Fruit fly (Drosophila melanogaster) S2 (cell line): ENCODE measurements around the gene CG6999.
"Not testable (repeated sequence)": the region's sequence is repeated elsewhere in the genome, so short reads cannot be mapped to it uniquely, and the experiment has no call there.

ENCODE experiments used
- CG8478 ChIP-seq: fragments of >200 bp; optimal IDR thresholded peaks from 2 replicates; lab custom pipeline; 2018
- CTCF ChIP-seq, 2 experiments: fragments of >200 bp; optimal IDR thresholded peaks; 2 replicates each; lab custom pipeline; 2018

Gene CG6999

dm6 chrX:9086702-9087179 is 1.4 kb upstream of the CG6999 start, which contains the start of gene CG32706:
Gene CG32706 (plus strand): TSS chrX:9087129.
- not testable (repeated sequence) for TF ChIP-seq CG8478 (lab: Kevin White, UChicago); CTCF (optimal IDR thresholded peaks at IDR 0.05; lab: Kevin White, UChicago)

DNA sequence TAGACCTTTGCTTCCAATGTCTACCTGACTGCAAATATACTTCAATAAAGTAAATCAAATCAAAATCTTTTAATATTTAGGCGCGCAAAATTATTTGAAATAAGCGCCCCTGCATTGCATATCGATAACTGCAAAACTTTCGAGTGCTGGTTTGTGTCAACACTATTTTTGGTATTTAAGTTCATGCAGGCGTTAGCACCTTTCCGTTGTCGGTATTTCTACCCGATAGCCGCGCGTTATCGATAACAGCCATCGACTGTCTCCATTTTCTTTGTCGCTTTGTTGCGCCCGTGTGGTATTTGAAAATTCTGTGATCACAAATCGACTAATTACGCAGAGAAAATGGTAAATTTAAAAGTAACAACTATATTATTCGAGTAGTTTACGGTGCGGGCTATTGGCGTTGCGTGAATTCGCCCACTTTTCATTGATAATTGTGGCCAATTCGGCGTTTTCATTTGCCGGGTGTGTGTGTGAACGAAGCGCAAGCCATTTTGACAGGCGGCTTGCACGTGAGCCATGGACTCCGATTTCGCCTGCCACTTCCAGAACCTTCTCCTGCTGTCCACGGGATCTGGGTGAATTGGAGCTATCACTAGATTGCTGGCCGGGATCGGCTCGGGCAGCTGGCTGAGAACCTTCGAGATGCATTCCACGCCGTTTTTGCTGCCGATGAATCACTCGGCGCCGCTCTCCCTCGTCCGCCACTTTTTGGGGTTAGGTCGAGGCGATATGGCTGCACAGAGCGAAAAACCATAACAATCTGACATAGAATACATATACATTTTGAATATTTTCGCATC is 1.3 kb downstream of the CG6999 start, which contains the start of gene CCT2:
TSS of gene CCT2 (plus strand) at position 260 of the 803 bp plus-strand sequence.
- TF ChIP-seq CG8478 (lab: Kevin White, UChicago) (no peak), CTCF (optimal IDR thresholded peaks at IDR 0.05; lab: Kevin White, UChicago) (peak in 1 of 2 experiments; percentile 25)

DNA sequence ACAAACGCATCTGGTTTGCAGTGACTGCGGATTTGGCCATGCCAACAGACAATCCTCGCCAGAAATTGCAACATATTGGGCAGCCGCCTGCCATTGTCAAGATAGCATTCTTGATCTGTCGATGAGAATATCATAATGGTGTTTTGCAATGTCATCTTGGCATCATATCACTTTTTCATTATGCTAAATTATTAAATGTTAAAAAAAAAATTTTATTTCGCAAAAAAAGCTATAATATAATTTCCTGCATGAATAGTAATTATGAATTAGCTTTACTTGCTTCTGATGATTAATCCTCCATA is 1.8 kb downstream of the CG6999 start:
- no peak for TF ChIP-seq CG8478 (lab: Kevin White, UChicago)
- no peak for TF ChIP-seq CTCF (optimal IDR thresholded peaks at IDR 0.05; lab: Kevin White, UChicago)

DNA sequence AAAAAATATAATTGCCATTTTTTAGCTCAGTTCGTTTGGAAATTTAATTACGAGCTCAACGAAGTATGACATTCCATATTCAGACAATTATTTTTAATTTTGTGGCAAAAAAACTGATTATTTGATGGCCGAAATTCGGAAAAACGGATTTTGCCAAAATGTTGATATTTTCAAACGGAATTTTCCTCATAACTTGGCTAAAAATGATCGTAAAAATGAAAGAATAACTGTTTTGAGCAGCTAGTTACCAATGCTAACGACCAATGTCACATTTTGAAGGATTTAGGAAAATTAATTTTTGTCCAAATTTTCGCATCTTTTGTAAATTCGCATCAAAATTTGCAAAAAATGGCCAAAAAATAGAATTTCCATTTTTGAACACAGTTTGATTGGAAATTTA is 4.9 kb downstream of the CG6999 start:
- TF ChIP-seq CTCF (optimal IDR thresholded peaks at IDR 0.05; lab: Kevin White, UChicago) (no peak), CG8478 (lab: Kevin White, UChicago) (no peak)

DNA sequence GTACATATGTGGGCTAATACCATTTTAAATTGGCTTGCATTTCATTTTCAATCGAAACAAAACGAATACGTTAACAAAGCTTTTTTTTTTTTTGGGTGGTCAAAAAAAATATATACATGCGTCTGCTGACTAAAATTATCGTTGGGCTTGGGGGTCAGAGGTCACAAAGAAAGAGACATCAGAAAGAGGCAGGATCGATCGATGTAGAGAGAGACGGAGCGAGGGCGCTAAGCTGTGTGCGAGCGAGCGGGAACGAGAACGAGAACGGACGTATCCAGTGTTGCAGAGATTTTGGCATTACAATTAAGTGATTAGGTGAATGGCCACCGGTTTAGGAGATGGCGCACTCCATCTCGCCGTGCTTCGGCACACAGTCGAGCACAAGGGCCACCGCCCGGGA is 5.7 kb downstream of the CG6999 start:
- TF ChIP-seq CG8478 (lab: Kevin White, UChicago) (no peak), CTCF (optimal IDR thresholded peaks at IDR 0.05; lab: Kevin White, UChicago) (no peak)

dm6 chrX:9102125-9102524 is 14.0 kb downstream of the CG6999 start:
- TF ChIP-seq CTCF (optimal IDR thresholded peaks at IDR 0.05; lab: Kevin White, UChicago): no peak
- TF ChIP-seq CG8478 (lab: Kevin White, UChicago): no peak

DNA sequence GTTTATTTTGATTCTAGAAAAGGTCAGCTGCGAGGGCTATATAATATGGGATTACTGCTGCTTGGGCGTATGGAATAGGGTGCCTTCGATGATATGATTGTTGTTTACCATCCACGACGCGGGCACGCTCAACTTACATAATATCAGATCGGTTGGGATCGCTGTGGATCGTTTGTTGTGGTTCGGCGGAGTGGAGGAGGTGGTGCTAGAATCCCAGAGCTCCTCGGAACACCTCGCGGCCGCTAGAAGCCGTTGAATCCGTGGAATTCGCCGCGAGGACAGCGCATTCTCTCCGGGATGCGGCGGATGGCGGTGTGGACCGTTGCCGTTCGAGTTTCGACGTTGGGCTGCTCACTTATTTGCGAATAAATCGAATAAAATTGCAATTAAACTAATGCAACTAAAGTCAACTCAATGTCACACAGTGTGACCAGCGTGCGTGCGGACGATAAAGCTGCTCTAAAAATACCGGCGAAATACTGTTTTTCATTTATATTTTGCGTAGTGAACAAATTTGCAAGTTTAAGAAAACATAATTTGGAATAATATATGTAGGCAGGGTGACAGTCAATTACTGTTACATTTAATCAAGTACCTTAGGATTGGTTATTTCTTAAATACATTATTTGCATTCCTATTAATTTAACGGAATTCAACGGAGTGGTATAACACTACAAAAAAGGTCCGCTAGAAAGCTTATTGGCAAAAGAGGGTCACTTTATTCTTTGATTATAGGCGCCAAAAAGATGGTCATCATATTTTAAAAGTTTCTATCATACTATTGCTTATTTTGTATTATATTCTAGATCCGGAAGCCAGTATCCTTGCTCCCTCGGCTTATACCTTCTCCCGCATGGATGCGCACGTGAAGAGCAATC is 15.4 kb downstream of the CG6999 start, which contains the start of gene CG7766:
TSS of gene CG7766 (minus strand) at position 432 of the 878 bp plus-strand sequence.
- TF ChIP-seq CTCF (optimal IDR thresholded peaks at IDR 0.05; lab: Kevin White, UChicago) (no peak), CG8478 (lab: Kevin White, UChicago) (no peak)

DNA sequence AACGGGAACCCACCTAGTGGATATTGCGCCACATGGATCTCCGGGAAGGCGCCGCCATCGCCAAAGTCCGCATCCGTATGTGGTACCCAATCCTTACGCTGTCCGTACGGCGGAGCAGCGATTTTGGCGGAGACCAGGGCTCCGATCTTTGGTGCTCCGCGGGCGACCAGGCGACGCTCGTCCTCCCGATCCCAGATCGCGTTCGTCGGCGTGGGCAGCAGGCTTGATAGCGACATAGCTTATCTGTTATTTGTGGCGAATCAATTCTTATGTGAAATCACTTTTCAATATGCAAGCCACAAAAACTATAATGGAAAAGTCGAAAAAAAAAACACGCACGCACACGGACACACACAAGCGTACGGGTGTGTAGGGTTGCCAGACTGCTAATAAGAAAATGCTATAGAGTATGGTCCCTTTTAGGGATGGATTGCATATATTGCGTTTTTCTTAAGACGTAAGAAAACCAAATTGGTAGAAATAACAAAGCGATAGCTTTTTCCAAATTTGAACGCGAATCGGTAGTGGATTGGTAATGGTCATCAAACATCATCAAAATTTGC is 18.1 kb downstream of the CG6999 start, which contains the start of gene Bx42:
TSS of gene Bx42 (minus strand) at position 393 of the 563 bp plus-strand sequence.
- no peak for TF ChIP-seq CG8478 (lab: Kevin White, UChicago)
- TF ChIP-seq CTCF (optimal IDR thresholded peaks at IDR 0.05; lab: Kevin White, UChicago): no peak

dm6 chrX:9106775-9107283 is 18.7 kb downstream of the CG6999 start, which contains the start of gene Arfrp1:
Gene Arfrp1 (plus strand): TSS chrX:9107069.
- TF ChIP-seq CG8478 (lab: Kevin White, UChicago) (no peak), CTCF (optimal IDR thresholded peaks at IDR 0.05; lab: Kevin White, UChicago) (no peak)

DNA sequence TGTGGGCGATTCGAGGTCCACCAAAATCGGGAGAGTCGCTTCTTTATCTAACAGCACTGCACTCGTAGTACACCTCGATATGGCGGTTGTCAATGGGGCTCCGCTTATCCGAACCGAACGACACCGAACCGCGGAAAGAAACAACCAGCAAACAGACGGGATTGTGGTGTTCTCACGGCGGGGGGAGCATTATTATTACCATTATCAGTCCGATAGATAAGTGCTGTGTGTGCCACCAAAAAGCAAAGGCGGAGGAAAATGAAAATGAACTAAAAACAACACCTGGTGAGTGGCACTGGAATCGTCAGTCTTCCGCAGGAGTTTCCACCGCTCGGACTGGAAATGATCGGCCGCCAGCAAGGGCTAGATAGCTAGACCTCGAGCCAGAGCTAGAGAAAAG is 20.2 kb downstream of the CG6999 start, which contains the start of gene AP-1gamma:
TSS of gene AP-1gamma (plus strand) at position 305 of the 400 bp plus-strand sequence.
- TF ChIP-seq CTCF (optimal IDR thresholded peaks at IDR 0.05; lab: Kevin White, UChicago): no peak
- no peak for TF ChIP-seq CG8478 (lab: Kevin White, UChicago)

DNA sequence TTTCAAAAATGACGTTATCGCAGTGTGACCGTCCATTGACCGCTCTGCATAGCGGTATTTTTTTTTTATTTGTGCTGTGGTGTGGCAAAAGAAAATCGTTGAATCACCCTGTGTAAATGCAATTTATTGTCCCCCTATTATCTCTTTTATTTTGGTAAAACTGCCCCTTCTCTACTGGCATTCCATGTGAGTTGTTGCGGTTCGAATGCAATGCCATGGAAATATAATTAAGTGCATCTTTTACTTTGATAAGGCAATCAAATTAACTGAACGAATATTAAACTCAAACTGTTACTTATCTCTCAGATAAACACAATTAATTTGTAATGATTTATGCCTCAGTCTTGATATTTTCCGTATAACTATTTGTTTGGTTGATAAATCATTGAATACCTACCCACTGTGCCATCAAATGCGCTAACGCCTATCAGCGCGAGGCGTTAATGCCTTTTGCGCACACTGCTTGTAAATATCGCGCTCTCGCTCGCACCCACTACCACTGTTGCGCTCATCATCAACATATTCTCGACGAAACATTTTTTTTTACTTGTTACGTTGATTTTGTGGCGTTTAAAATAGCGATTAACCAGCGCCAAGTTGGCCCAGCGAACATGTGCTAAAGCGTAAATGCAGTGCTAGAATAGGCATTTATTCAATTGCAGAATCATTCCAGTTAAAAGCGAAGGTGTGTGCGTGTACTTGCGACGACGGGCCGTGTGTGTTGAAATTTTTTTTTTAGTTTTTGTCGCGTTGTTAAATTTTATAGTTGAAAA is 21.1 kb downstream of the CG6999 start:
- TF ChIP-seq CG8478 (lab: Kevin White, UChicago): no peak
- no peak for TF ChIP-seq CTCF (optimal IDR thresholded peaks at IDR 0.05; lab: Kevin White, UChicago)

dm6 chrX:9110155-9110909 is 22.2 kb downstream of the CG6999 start:
- TF ChIP-seq CTCF (optimal IDR thresholded peaks at IDR 0.05; lab: Kevin White, UChicago): no peak
- no peak for TF ChIP-seq CG8478 (lab: Kevin White, UChicago)

DNA sequence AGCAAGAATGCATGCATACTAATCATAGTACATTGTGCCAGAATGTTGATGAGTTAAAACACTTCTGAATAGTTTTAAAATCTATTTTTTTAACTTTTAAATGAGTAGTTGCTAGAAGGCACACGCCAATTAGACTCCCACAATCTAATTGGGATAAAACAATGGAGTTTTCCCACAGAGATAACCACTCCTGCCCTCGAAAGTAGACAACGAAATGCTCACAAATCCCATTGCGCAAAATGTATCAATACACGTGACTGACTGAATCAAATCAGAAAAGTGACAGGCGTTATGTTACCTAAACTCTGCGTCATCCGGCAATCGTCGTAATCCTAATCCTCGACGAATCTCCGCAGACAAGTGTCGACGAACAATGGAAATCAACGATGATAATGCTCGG is 29.7 kb downstream of the CG6999 start:
- TF ChIP-seq CG8478 (lab: Kevin White, UChicago): no peak
- TF ChIP-seq CTCF (optimal IDR thresholded peaks at IDR 0.05; lab: Kevin White, UChicago): no peak
